Worm (Caenorhabditis elegans) whole organism, L1 larva: ENCODE data around the gene F14H3.4.

Experiments used
- ceh-8 ChIP-seq: fragments of 200-800 bp; sonication (Bioruptor generic); optimal IDR thresholded peaks from 2 replicates; lab custom pipeline; 2018; ENCODE audit warnings: mild to moderate bottlenecking, missing genetic modification characterization, moderate library complexity, missing compliant biosample characterization
- efl-1 ChIP-seq, 4 experiments: fragments of 150-350 bp; optimal IDR thresholded peaks in 3 of 4; peaks in 1 of 4; 1 replicate in 1 of 4; 2 replicates in 3 of 4; lab custom pipeline; 2014; ENCODE audit warnings: missing biosample characterization in 2 of 4, missing genetic modification characterization in 2 of 4, missing genetic modification reagents in 2 of 4
- efl-3 ChIP-seq: fragments of 200-800 bp; sonication (Bioruptor generic); optimal IDR thresholded peaks from 2 replicates; lab custom pipeline; 2018; ENCODE audit warnings: mild to moderate bottlenecking, missing genetic modification characterization, missing compliant biosample characterization
- elt-3 ChIP-seq, 6 experiments: fragments of 150-350 bp in 1 of 6; sonication (generic microtip); optimal IDR thresholded peaks; 2 replicates each; lab custom pipeline; 2017 to 2018; ENCODE audit warnings: missing biosample characterization in 6 of 6, missing genetic modification characterization in 6 of 6, inconsistent platforms in 1 of 6
- ets-5 ChIP-seq: fragments of 200-800 bp; sonication (Bioruptor generic); IDR thresholded peaks from 2 replicates; pipeline ENCODE4 v1.3.6; 2022; ENCODE audit warnings: missing genetic modification characterization, missing compliant biosample characterization
- fkh-8 ChIP-seq: sonication (generic microtip); optimal IDR thresholded peaks from 2 replicates; lab custom pipeline; 2016; ENCODE audit warnings: mild to moderate bottlenecking, missing genetic modification characterization, missing compliant biosample characterization
- hlh-17 ChIP-seq: fragments of 200-800 bp; sonication (Bioruptor generic); optimal IDR thresholded peaks from 2 replicates; lab custom pipeline; 2018; ENCODE audit warnings: missing genetic modification characterization, mild to moderate bottlenecking, missing compliant biosample characterization, moderate library complexity, borderline replicate concordance
- isw-1 ChIP-seq: fragments of 200-800 bp; sonication (Bioruptor generic); IDR thresholded peaks from 2 replicates; pipeline ENCODE4 v1.3.6; 2022; ENCODE audit warnings: missing genetic modification characterization, missing compliant biosample characterization
- lin-15B ChIP-seq: fragments of 150-350 bp; sonication (generic microtip); optimal IDR thresholded peaks from 3 replicates; lab custom pipeline; 2014; ENCODE audit warnings: missing biosample characterization, missing genetic modification characterization
- lsy-2 ChIP-seq, 2 experiments: fragments of 150-350 bp; optimal IDR thresholded peaks; 2 replicates each; lab custom pipeline; 2014; ENCODE audit warnings: missing biosample characterization in 2 of 2, missing genetic modification characterization in 2 of 2
- mab-9 ChIP-seq: fragments of 200-800 bp; sonication (Bioruptor generic); IDR thresholded peaks from 2 replicates; pipeline ENCODE4 v1.3.6; 2022; ENCODE audit warnings: missing genetic modification reagents, missing genetic modification characterization, missing compliant biosample characterization
- mdl-1 ChIP-seq, 2 experiments: fragments of 150-350 bp; optimal IDR thresholded peaks; 2 replicates each; lab custom pipeline; 2014 to 2017; ENCODE audit warnings: missing biosample characterization in 2 of 2, missing genetic modification characterization in 2 of 2, inconsistent platforms in 1 of 2
- nhr-11 ChIP-seq: fragments of 150-350 bp; optimal IDR thresholded peaks from 2 replicates; lab custom pipeline; 2014; ENCODE audit warnings: missing biosample characterization, missing genetic modification characterization
- nhr-12 ChIP-seq: sonication (generic microtip); optimal IDR thresholded peaks from 2 replicates; lab custom pipeline; 2017; ENCODE audit warnings: missing biosample characterization, missing genetic modification characterization
- nhr-47 ChIP-seq: sonication (generic microtip); optimal IDR thresholded peaks from 2 replicates; lab custom pipeline; 2016; ENCODE audit warnings: mild to moderate bottlenecking, missing genetic modification characterization, moderate library complexity, missing compliant biosample characterization
- tbx-2 ChIP-seq: sonication (generic microtip); optimal IDR thresholded peaks from 2 replicates; lab custom pipeline; 2016; ENCODE audit warnings: missing genetic modification characterization, missing compliant biosample characterization
- vab-15 ChIP-seq: sonication (generic microtip); optimal IDR thresholded peaks from 2 replicates; lab custom pipeline; 2017; ENCODE audit warnings: missing genotype, mild to moderate bottlenecking, missing genetic modification characterization, missing compliant biosample characterization

Gene F14H3.4

ce11 chrV:16016977-16017376 is 37.9 kb downstream of the F14H3.4 start:
- TF ChIP-seq ceh-8 (peak; percentile 66), lin-15B (tag; lab: Kevin White, UChicago) (no peak)

ce11 chrV:16015652-16016051 is 39.2 kb downstream of the F14H3.4 start, which contains the start of gene str-232:
TSS of gene str-232 (minus strand) at chrV:16015752.
- TF ChIP-seq mdl-1 (tag; optimal IDR thresholded peaks at IDR 0.05; lab: Kevin White, UChicago) (no peak), nhr-47 (tag; lab: Kevin White, UChicago) (no peak), elt-3 (tag; optimal IDR thresholded peaks at IDR 0.05; lab: Kevin White, UChicago) (no peak), efl-3 (GFP tag; lab: Kevin White, UChicago) (no peak), lsy-2 (tag; optimal IDR thresholded peaks at IDR 0.05; lab: Kevin White, UChicago) (no peak), tbx-2 (tag; lab: Kevin White, UChicago) (no peak), isw-1 (GFP tag; lab: Robert Waterston, UW) (no peak), ets-5 (GFP tag; lab: Robert Waterston, UW) (no peak), fkh-8 (tag; lab: Kevin White, UChicago) (no peak), mab-9 (GFP tag; lab: Robert Waterston, UW) (no peak)

ce11 chrV:16009564-16009963 is 45.3 kb downstream of the F14H3.4 start, which contains the start of gene str-233:
TSS of gene str-233 (minus strand) at chrV:16009664.
- no peak for TF ChIP-seq hlh-17 (GFP tag; lab: Kevin White, UChicago)
- TF ChIP-seq vab-15 = no peak
- no peak for TF ChIP-seq ets-5 (GFP tag; lab: Robert Waterston, UW)
- no peak for TF ChIP-seq nhr-11 (tag; lab: Kevin White, UChicago)

- TF ChIP-seq ceh-8 = no peak
- peak; percentile 38 for TF ChIP-seq fkh-8 (tag; lab: Kevin White, UChicago)
- no peak for TF ChIP-seq efl-1 (optimal IDR thresholded peaks at IDR 0.05; lab: Kevin White, UChicago)
- TF ChIP-seq efl-1 (GFP tag; optimal IDR thresholded peaks at IDR 0.05 in 1 of 2; lab: Kevin White, UChicago) = peak in 1 of 2 experiments; percentile 45
- no peak for TF ChIP-seq nhr-12 (tag; lab: Kevin White, UChicago)
- TF ChIP-seq, all 84 proteins: peak for 2
These were observed 47.4 kb downstream of the F14H3.4 start, which contains the start of gene str-231 for ce11 chrV:16007505-16007904. TSS of gene str-231 (minus strand) at chrV:16007605.
